Worm (Caenorhabditis elegans) whole organism, midembryonic: Measurements from ENCODE around the gene epg-6.

Experiments used
- cog-1 ChIP-seq: sonication (generic microtip); optimal IDR thresholded peaks from 2 replicates; lab custom pipeline; 2016; ENCODE audit warnings: missing genetic modification characterization, missing compliant biosample characterization
- flt-1 ChIP-seq: fragments of 200-800 bp; sonication (Bioruptor generic); IDR thresholded peaks from 2 replicates; pipeline ENCODE4 v1.3.6; 2022; ENCODE audit warnings: missing genetic modification characterization, missing compliant biosample characterization
- klf-2 ChIP-seq: fragments of 200-800 bp; sonication (Bioruptor generic); conservative IDR thresholded peaks from 2 replicates; pipeline ENCODE4 v1.3.6; 2022; ENCODE audit warnings: missing genetic modification reagents, missing genetic modification characterization, missing compliant biosample characterization
- med-1 ChIP-seq: sonication (generic microtip); optimal IDR thresholded peaks from 2 replicates; lab custom pipeline; 2017; ENCODE audit warnings: missing genetic modification characterization, mild to moderate bottlenecking, missing compliant biosample characterization, antibody characterized with exemption, missing genetic modification reagents; ENCODE audit not compliant: insufficient read depth
- ref-1 ChIP-seq: fragments of 200-800 bp; sonication (Bioruptor generic); conservative IDR thresholded peaks from 2 replicates; pipeline ENCODE4 v1.3.6; 2022; ENCODE audit warnings: missing genetic modification reagents, missing genetic modification characterization, missing compliant biosample characterization
- ztf-23 ChIP-seq: fragments of 200-800 bp; sonication (Bioruptor generic); IDR thresholded peaks from 2 replicates; pipeline ENCODE4 v1.3.6; 2022; ENCODE audit warnings: missing genetic modification reagents, missing genetic modification characterization, missing compliant biosample characterization

ce11 chrIII:10600894-10601293 is 906 bp upstream of the epg-6 start:
- TF ChIP-seq flt-1 (GFP tag; lab: Robert Waterston, UW) (no peak), ztf-23 (GFP tag; lab: Robert Waterston, UW) (no peak), ref-1 (GFP tag; lab: Robert Waterston, UW) (no peak), med-1 (GFP tag; lab: Kevin White, UChicago) (no peak), cog-1 (tag; lab: Kevin White, UChicago) (no peak), klf-2 (GFP tag; lab: Robert Waterston, UW) (no peak)
